Fruit fly (Drosophila melanogaster) whole organism, embryonic: ENCODE data around the gene Sec63.

Source experiments
- Ada2b ChIP-seq: fragments of 200-800 bp; sonication (Bioruptor generic); IDR thresholded peaks from 2 replicates; pipeline ENCODE4 v1.3.6; 2022; ENCODE audit warnings: missing biosample characterization, missing genetic modification characterization
- Antp ChIP-seq: fragments of 200-800 bp; sonication (Bioruptor generic); optimal IDR thresholded peaks from 3 replicates; lab custom pipeline; 2016; ENCODE audit warnings: missing biosample characterization, missing genetic modification characterization
- Bgb ChIP-seq: fragments of 200-800 bp; sonication (Bioruptor generic); IDR thresholded peaks from 2 replicates; pipeline ENCODE4 v1.3.6; 2022; ENCODE audit warnings: missing biosample characterization, missing genetic modification characterization; ENCODE audit not compliant: partially characterized antibody
- CG10267 ChIP-seq: fragments of 200-800 bp; sonication (Bioruptor generic); optimal IDR thresholded peaks from 2 replicates; lab custom pipeline; 2018; ENCODE audit warnings: missing biosample characterization, mild to moderate bottlenecking, missing genetic modification characterization, moderate library complexity
- CG11093 ChIP-seq: fragments of 200-800 bp; sonication (Bioruptor generic); IDR thresholded peaks from 3 replicates; pipeline ENCODE4 v1.3.6; 2022; ENCODE audit warnings: missing biosample characterization, missing genetic modification characterization
- CG11456 ChIP-seq: fragments of 200-800 bp; sonication (Bioruptor generic); IDR thresholded peaks from 3 replicates; pipeline ENCODE4 v1.3.6; 2022; ENCODE audit warnings: missing biosample characterization, missing genetic modification characterization
- CG11695 ChIP-seq: fragments of 200-800 bp; sonication (Bioruptor generic); IDR thresholded peaks from 3 replicates; pipeline ENCODE4 v1.3.6; 2022; ENCODE audit warnings: missing biosample characterization, missing genetic modification characterization
- CG12155 ChIP-seq: fragments of 200-800 bp; sonication (Bioruptor generic); optimal IDR thresholded peaks from 3 replicates; lab custom pipeline; 2016; ENCODE audit warnings: missing biosample characterization, missing genetic modification characterization
- CG12391 ChIP-seq: fragments of 200-800 bp; sonication (Bioruptor generic); optimal IDR thresholded peaks from 3 replicates; lab custom pipeline; 2018; ENCODE audit warnings: missing biosample characterization, mild to moderate bottlenecking, missing genetic modification characterization, moderate library complexity
- CG13296 ChIP-seq: fragments of 200-800 bp; sonication (Bioruptor generic); optimal IDR thresholded peaks from 3 replicates; lab custom pipeline; 2018; ENCODE audit warnings: missing biosample characterization, mild to moderate bottlenecking, missing genetic modification characterization
- CG15269 ChIP-seq: fragments of 200-800 bp; sonication (Bioruptor generic); optimal IDR thresholded peaks from 2 replicates; lab custom pipeline; 2018; ENCODE audit warnings: missing biosample characterization, mild to moderate bottlenecking, missing genetic modification characterization, moderate library complexity
- CG1603 ChIP-seq: fragments of 200-800 bp; sonication (Bioruptor generic); optimal IDR thresholded peaks from 2 replicates; lab custom pipeline; 2019; ENCODE audit warnings: missing biosample characterization, mild to moderate bottlenecking, missing genetic modification characterization, moderate library complexity
- CG18262 ChIP-seq: fragments of 200-800 bp; optimal IDR thresholded peaks from 3 replicates; lab custom pipeline; 2019; ENCODE audit warnings: missing biosample characterization, mild to moderate bottlenecking, missing genetic modification characterization, moderate library complexity
- CG31441 ChIP-seq: fragments of 200-800 bp; sonication (Bioruptor generic); IDR thresholded peaks from 2 replicates; pipeline ENCODE4 v1.3.6; 2022; ENCODE audit warnings: missing biosample characterization, missing genetic modification characterization
- CG33557 ChIP-seq: fragments of 200-800 bp; sonication (Bioruptor generic); optimal IDR thresholded peaks from 2 replicates; lab custom pipeline; 2019; ENCODE audit warnings: missing biosample characterization, mild to moderate bottlenecking, missing genetic modification characterization, moderate library complexity
- CG34376 ChIP-seq: fragments of 200-800 bp; sonication (Bioruptor generic); optimal IDR thresholded peaks from 2 replicates; lab custom pipeline; 2018; ENCODE audit warnings: missing biosample characterization, mild to moderate bottlenecking, missing genetic modification characterization
- CG42726 ChIP-seq: fragments of 200-800 bp; sonication (Bioruptor generic); IDR thresholded peaks from 2 replicates; pipeline ENCODE4 v1.3.6; 2022; ENCODE audit warnings: missing biosample characterization, missing genetic modification characterization; ENCODE audit not compliant: partially characterized antibody
- CG6791 ChIP-seq: fragments of 200-800 bp; sonication (Bioruptor generic); IDR thresholded peaks from 3 replicates; pipeline ENCODE4 v1.3.6; 2022; ENCODE audit warnings: missing biosample characterization, missing genetic modification characterization; ENCODE audit not compliant: partially characterized antibody
- CG8281 ChIP-seq: fragments of 200-800 bp; sonication (Bioruptor generic); optimal IDR thresholded peaks from 2 replicates; lab custom pipeline; 2018; ENCODE audit warnings: missing biosample characterization, mild to moderate bottlenecking, missing genetic modification characterization, moderate library complexity
- CG8359 ChIP-seq: fragments of 200-800 bp; sonication (Bioruptor generic); optimal IDR thresholded peaks from 2 replicates; lab custom pipeline; 2017; ENCODE audit warnings: missing biosample characterization, mild to moderate bottlenecking, missing genetic modification characterization, borderline replicate concordance
- CG9876 ChIP-seq: fragments of 200-800 bp; sonication (Bioruptor generic); optimal IDR thresholded peaks from 2 replicates; lab custom pipeline; 2016; ENCODE audit warnings: missing biosample characterization, missing genetic modification characterization
- CTCF ChIP-seq: fragments of 200-800 bp; sonication (Bioruptor generic); optimal IDR thresholded peaks from 2 replicates; lab custom pipeline; 2017; ENCODE audit warnings: missing biosample characterization, mild to moderate bottlenecking, missing genetic modification characterization, moderate library complexity
- Dfd ChIP-seq, 2 experiments: fragments of >200 bp; optimal IDR thresholded peaks; 2 replicates each; lab custom pipeline; 2017; ENCODE audit warnings: missing biosample characterization in 2 of 2, missing genetic modification characterization in 2 of 2
- Dp ChIP-seq: fragments of 200-800 bp; sonication (Bioruptor generic); optimal IDR thresholded peaks from 2 replicates; lab custom pipeline; 2018; ENCODE audit warnings: missing biosample characterization, mild to moderate bottlenecking, missing genetic modification characterization, moderate library complexity
- HmgD ChIP-seq: fragments of 200-800 bp; sonication (Bioruptor generic); optimal IDR thresholded peaks from 3 replicates; lab custom pipeline; 2016; ENCODE audit warnings: missing biosample characterization, missing genetic modification characterization
- Hmx ChIP-seq: fragments of 200-800 bp; sonication (Bioruptor generic); optimal IDR thresholded peaks from 2 replicates; lab custom pipeline; 2016; ENCODE audit warnings: missing biosample characterization, missing genetic modification characterization
- Jarid2 ChIP-seq: fragments of 200-800 bp; sonication (Bioruptor generic); optimal IDR thresholded peaks from 3 replicates; lab custom pipeline; 2017; ENCODE audit warnings: mild to moderate bottlenecking, missing biosample characterization, missing genetic modification reagents, missing genetic modification characterization
- Mad ChIP-seq: fragments of 200-800 bp; sonication (Bioruptor generic); optimal IDR thresholded peaks from 2 replicates; lab custom pipeline; 2016; ENCODE audit warnings: missing biosample characterization, missing genetic modification characterization
- Tbp ChIP-seq: fragments of >200 bp; optimal IDR thresholded peaks from 2 replicates; lab custom pipeline; 2018; ENCODE audit warnings: missing biosample characterization, missing genetic modification characterization
- Usf ChIP-seq: fragments of 200-800 bp; sonication (Bioruptor generic); optimal IDR thresholded peaks from 2 replicates; lab custom pipeline; 2017; ENCODE audit warnings: missing genotype, missing biosample characterization, missing genetic modification characterization
- bbx ChIP-seq: fragments of 200-800 bp; sonication (Bioruptor generic); IDR thresholded peaks from 2 replicates; pipeline ENCODE4 v1.3.6; 2022; ENCODE audit warnings: missing biosample characterization, missing genetic modification characterization; ENCODE audit not compliant: partially characterized antibody
- bcd ChIP-seq: fragments of 200-800 bp; sonication (Bioruptor generic); optimal IDR thresholded peaks from 2 replicates; lab custom pipeline; 2017; ENCODE audit warnings: missing biosample characterization, mild to moderate bottlenecking, missing genetic modification characterization
- ci ChIP-seq: fragments of 200-800 bp; sonication (Bioruptor generic); IDR thresholded peaks from 3 replicates; pipeline ENCODE4 v1.3.6; 2022; ENCODE audit warnings: missing biosample characterization, missing genetic modification characterization
- crp ChIP-seq, 2 experiments: fragments of 200-800 bp; sonication (Bioruptor generic); optimal IDR thresholded peaks; 2 replicates in 1 of 2; 3 replicates in 1 of 2; lab custom pipeline; 2017; ENCODE audit warnings: missing biosample characterization in 2 of 2, missing genetic modification characterization in 2 of 2, mild to moderate bottlenecking in 1 of 2, moderate library complexity in 1 of 2
- gem ChIP-seq: fragments of 200-800 bp; sonication (Bioruptor generic); optimal IDR thresholded peaks from 2 replicates; lab custom pipeline; 2019; ENCODE audit warnings: missing biosample characterization, mild to moderate bottlenecking, missing genetic modification characterization, moderate library complexity
- gfzf ChIP-seq: fragments of 200-800 bp; sonication (Bioruptor generic); optimal IDR thresholded peaks from 2 replicates; lab custom pipeline; 2016; ENCODE audit warnings: missing biosample characterization, mild to moderate bottlenecking, missing genetic modification characterization, moderate library complexity
- h ChIP-seq: fragments of >200 bp; optimal IDR thresholded peaks from 2 replicates; lab custom pipeline; 2017
- hbn ChIP-seq: fragments of 200-800 bp; sonication (Bioruptor generic); IDR thresholded peaks from 2 replicates; pipeline ENCODE4 v1.3.6; 2022; ENCODE audit warnings: missing biosample characterization, missing genetic modification characterization; ENCODE audit not compliant: partially characterized antibody
- kah ChIP-seq: fragments of 200-800 bp; sonication (Bioruptor generic); optimal IDR thresholded peaks from 2 replicates; lab custom pipeline; 2018; ENCODE audit warnings: missing biosample characterization, mild to moderate bottlenecking, missing genetic modification characterization
- knrl ChIP-seq: fragments of 200-800 bp; sonication (Bioruptor generic); IDR thresholded peaks from 3 replicates; pipeline ENCODE4 v1.3.6; 2022; ENCODE audit warnings: missing biosample characterization, missing genetic modification characterization; ENCODE audit not compliant: partially characterized antibody
- pho ChIP-seq: fragments of 200-800 bp; sonication (Bioruptor generic); optimal IDR thresholded peaks from 2 replicates; lab custom pipeline; 2016; ENCODE audit warnings: missing biosample characterization, missing genetic modification characterization
- pnt ChIP-seq: fragments of 200-800 bp; sonication (Bioruptor generic); optimal IDR thresholded peaks from 3 replicates; lab custom pipeline; 2016; ENCODE audit warnings: missing biosample characterization, missing genetic modification characterization
- pum ChIP-seq: fragments of 200-800 bp; sonication (Bioruptor generic); optimal IDR thresholded peaks from 2 replicates; lab custom pipeline; 2016; ENCODE audit warnings: missing biosample characterization, missing genetic modification characterization
- ranshi ChIP-seq: fragments of 200-800 bp; sonication (Bioruptor generic); IDR thresholded peaks from 2 replicates; pipeline ENCODE4 v1.3.6; 2022; ENCODE audit warnings: missing biosample characterization, missing genetic modification characterization
- rib ChIP-seq: fragments of 200-800 bp; sonication (Bioruptor generic); IDR thresholded peaks from 2 replicates; pipeline ENCODE4 v1.3.6; 2022; ENCODE audit warnings: missing biosample characterization, missing genetic modification characterization
- row ChIP-seq: fragments of 200-800 bp; sonication (Bioruptor generic); IDR thresholded peaks from 3 replicates; pipeline ENCODE4 v1.3.6; 2022; ENCODE audit warnings: missing biosample characterization, missing genetic modification characterization
- sc ChIP-seq, 3 experiments: fragments of >200 bp in 2 of 3; fragments of 200-800 bp in 1 of 3; sonication (Bioruptor generic) in 1 of 3; optimal IDR thresholded peaks; 2 replicates in 2 of 3; 3 replicates in 1 of 3; lab custom pipeline; 2017; ENCODE audit warnings: mild to moderate bottlenecking in 1 of 3, missing biosample characterization in 1 of 3, missing genetic modification characterization in 1 of 3, missing genetic modification reagents in 1 of 3
- sob ChIP-seq: fragments of 200-800 bp; sonication (Bioruptor generic); IDR thresholded peaks from 2 replicates; pipeline ENCODE4 v1.3.6; 2022; ENCODE audit warnings: missing biosample characterization, missing genetic modification characterization
- wor ChIP-seq: fragments of 200-800 bp; sonication (Bioruptor generic); IDR thresholded peaks from 2 replicates; pipeline ENCODE4 v1.3.6; 2022; ENCODE audit warnings: missing biosample characterization, missing genetic modification characterization
- yki ChIP-seq: fragments of >200 bp; optimal IDR thresholded peaks from 3 replicates; lab custom pipeline; 2018
- zfh1 ChIP-seq: fragments of 200-800 bp; sonication (Bioruptor generic); IDR thresholded peaks from 3 replicates; pipeline ENCODE4 v1.3.6; 2022; ENCODE audit warnings: missing biosample characterization, missing genetic modification characterization

Gene Sec63

DNA sequence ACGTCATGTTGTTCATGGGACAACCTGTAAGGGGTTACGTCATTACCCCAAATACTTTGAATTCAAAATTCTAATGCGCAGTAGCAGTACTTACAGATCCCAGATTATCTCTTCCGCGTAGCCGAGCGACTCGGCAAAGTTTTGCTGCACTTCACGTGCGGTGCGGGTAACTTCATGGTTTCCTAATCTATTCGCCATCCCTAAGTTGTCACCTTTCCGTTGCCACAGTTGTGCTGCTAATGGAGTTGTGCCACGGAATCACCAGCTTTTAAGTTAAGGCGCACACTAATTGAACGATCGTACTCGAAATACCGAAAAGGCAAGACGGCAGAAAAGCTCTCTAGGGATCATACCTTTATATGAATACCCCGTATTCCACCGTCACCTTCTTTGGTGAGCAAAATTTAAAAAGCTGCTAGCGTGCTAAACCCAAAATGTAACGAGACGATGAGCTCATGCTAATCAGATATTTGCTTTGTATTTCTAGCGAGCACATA, 486 bp upstream of the Sec63 start, which contains the start of gene pst (continued):
- TF ChIP-seq knrl (GFP tag; lab: Robert Waterston, UW) = no peak
- TF ChIP-seq CG12155 (GFP tag; lab: Kevin White, UChicago) = peak; percentile 96
- no peak for TF ChIP-seq row (GFP tag; lab: Robert Waterston, UW)
- peak; percentile 54 for TF ChIP-seq ci (GFP tag; lab: Robert Waterston, UW)
- peak; percentile 34 for TF ChIP-seq rib (GFP tag; lab: Robert Waterston, UW)
- TF ChIP-seq CG9876 (GFP tag; lab: Kevin White, UChicago) = no peak
- no peak for TF ChIP-seq Tbp
- no peak for TF ChIP-seq kah (GFP tag; lab: Kevin White, UChicago)
- no peak for TF ChIP-seq CG13296
- TF ChIP-seq gfzf (GFP tag; lab: Kevin White, UChicago) = peak; percentile 70
- no peak for TF ChIP-seq CG33557 (GFP tag; lab: Kevin White, UChicago)
- no peak for TF ChIP-seq pum (GFP tag; lab: Kevin White, UChicago)
- TF ChIP-seq pnt = no peak
- TF ChIP-seq Mad (GFP tag; lab: Kevin White, UChicago) = no peak
- TF ChIP-seq crp (GFP tag; optimal IDR thresholded peaks at IDR 0.05; lab: Kevin White, UChicago) = no peak
- TF ChIP-seq bbx (GFP tag; lab: Robert Waterston, UW) = peak; percentile 69
- no peak for TF ChIP-seq CG18262
- peak; percentile 40; the same call in 1 of the 2 replicates for TF ChIP-seq sob (GFP tag; lab: Robert Waterston, UW)
- no peak for TF ChIP-seq CG10267 (tag; lab: Kevin White, UChicago)
- TF ChIP-seq CG34376 (GFP tag; lab: Kevin White, UChicago) = peak; percentile 66
- no peak for TF ChIP-seq CG12391 (tag; lab: Kevin White, UChicago)
- no peak for TF ChIP-seq Usf (GFP tag; lab: Kevin White, UChicago)
- TF ChIP-seq CG15269 (tag; lab: Kevin White, UChicago) = peak; percentile 68
- no peak for TF ChIP-seq hbn (GFP tag; lab: Robert Waterston, UW)
- TF ChIP-seq Bgb (GFP tag; lab: Robert Waterston, UW) = peak; percentile 64
- TF ChIP-seq Dfd (GFP tag; optimal IDR thresholded peaks at IDR 0.05; lab: Kevin White, UChicago) = no peak
- no peak for TF ChIP-seq Hmx
- no peak for TF ChIP-seq CTCF (GFP tag; lab: Kevin White, UChicago)
- peak; percentile 44 for TF ChIP-seq Dp (GFP tag; lab: Kevin White, UChicago)
- peak; percentile 60; the same call in 1 of the 3 replicates for TF ChIP-seq CG11456 (GFP tag; lab: Robert Waterston, UW)
- no peak for TF ChIP-seq h (lab: Kevin White, UChicago)
- no peak for TF ChIP-seq bcd (GFP tag; lab: Kevin White, UChicago)
- TF ChIP-seq CG8281 (tag; lab: Kevin White, UChicago) = no peak
- TF ChIP-seq sc (optimal IDR thresholded peaks at IDR 0.05; lab: Kevin White, UChicago) = no peak
- no peak for TF ChIP-seq sc (GFP tag; optimal IDR thresholded peaks at IDR 0.05; lab: Kevin White, UChicago)
- TF ChIP-seq pho (GFP tag; lab: Kevin White, UChicago) = peak; percentile 30
- no peak for TF ChIP-seq CG31441 (GFP tag; lab: Robert Waterston, UW)
- peak; percentile 60 for TF ChIP-seq HmgD (GFP tag; lab: Kevin White, UChicago)
- TF ChIP-seq CG11695 (GFP tag; lab: Robert Waterston, UW) = 0 out of 3 replicates have a peak, but pooled peaks have one; percentile 29
- TF ChIP-seq Antp (GFP tag; lab: Kevin White, UChicago) = no peak
- TF ChIP-seq CG11093 (GFP tag; lab: Robert Waterston, UW) = no peak
- peak; percentile 11; the same call in 1 of the 2 replicates for TF ChIP-seq ranshi (GFP tag; lab: Robert Waterston, UW)
- no peak for TF ChIP-seq zfh1 (GFP tag; lab: Robert Waterston, UW)
- no peak for TF ChIP-seq yki (lab: Kevin White, UChicago)
- peak; percentile 4; the same call in 1 of the 2 replicates for TF ChIP-seq Ada2b (GFP tag; lab: Robert Waterston, UW)
- peak; percentile 25 for TF ChIP-seq CG1603 (tag; lab: Kevin White, UChicago)
- peak; percentile 51 for TF ChIP-seq Jarid2 (GFP tag; lab: Kevin White, UChicago)
- no peak for TF ChIP-seq CG6791 (GFP tag; lab: Robert Waterston, UW)
- TF ChIP-seq gem (tag; lab: Kevin White, UChicago) = no peak
- TF ChIP-seq CG8359 (GFP tag; lab: Kevin White, UChicago) = no peak
- peak; percentile 54; the same call in 1 of the 2 replicates for TF ChIP-seq CG42726 (GFP tag; lab: Robert Waterston, UW)
- no peak for TF ChIP-seq wor (GFP tag; lab: Robert Waterston, UW)
